Worm (Caenorhabditis elegans) whole organism, L1 larva: ENCODE measurements around the gene hlh-19.

Experiments
- C34B4.2 ChIP-seq: sonication (generic microtip); optimal IDR thresholded peaks from 2 replicates; lab custom pipeline; 2017; ENCODE audit warnings: mild to moderate bottlenecking, missing genetic modification characterization, missing compliant biosample characterization
- F16B12.6 ChIP-seq: fragments of 150-350 bp; optimal IDR thresholded peaks from 2 replicates; lab custom pipeline; 2014; ENCODE audit warnings: missing biosample characterization, missing genetic modification characterization
- aly-2 ChIP-seq: fragments of 150-350 bp; optimal IDR thresholded peaks from 2 replicates; lab custom pipeline; 2014; ENCODE audit warnings: missing biosample characterization, missing genetic modification characterization
- ama-1 ChIP-seq: fragments of 150-350 bp; optimal IDR thresholded peaks from 2 replicates; lab custom pipeline; 2014
- blmp-1 ChIP-seq: fragments of 150-350 bp; optimal IDR thresholded peaks from 2 replicates; lab custom pipeline; 2014; ENCODE audit warnings: missing biosample characterization, missing genetic modification characterization
- ceh-63 ChIP-seq: fragments of 200-800 bp; sonication (Bioruptor generic); optimal IDR thresholded peaks from 2 replicates; lab custom pipeline; 2018; ENCODE audit warnings: mild to moderate bottlenecking, missing genetic modification characterization, missing compliant biosample characterization
- ceh-88 ChIP-seq: fragments of 200-800 bp; sonication (Bioruptor generic); IDR thresholded peaks from 2 replicates; pipeline ENCODE4 v1.3.6; 2022; ENCODE audit warnings: missing genetic modification characterization, missing compliant biosample characterization
- dpl-1 ChIP-seq, 3 experiments: fragments of 150-350 bp in 2 of 3; sonication (generic microtip) in 1 of 3; optimal IDR thresholded peaks; 2 replicates each; lab custom pipeline; 2014 to 2017; ENCODE audit warnings: missing biosample characterization in 3 of 3, missing genetic modification characterization in 3 of 3, missing genetic modification reagents in 3 of 3
- dsc-1 ChIP-seq: sonication (generic microtip); optimal IDR thresholded peaks from 2 replicates; lab custom pipeline; 2016; ENCODE audit warnings: mild to moderate bottlenecking, missing genetic modification characterization, missing compliant biosample characterization
- efl-1 ChIP-seq, 4 experiments: fragments of 150-350 bp; optimal IDR thresholded peaks in 3 of 4; peaks in 1 of 4; 1 replicate in 1 of 4; 2 replicates in 3 of 4; lab custom pipeline; 2014; ENCODE audit warnings: missing biosample characterization in 2 of 4, missing genetic modification characterization in 2 of 4, missing genetic modification reagents in 2 of 4
- efl-3 ChIP-seq: fragments of 200-800 bp; sonication (Bioruptor generic); optimal IDR thresholded peaks from 2 replicates; lab custom pipeline; 2018; ENCODE audit warnings: mild to moderate bottlenecking, missing genetic modification characterization, missing compliant biosample characterization
- egl-13 ChIP-seq: sonication (generic microtip); optimal IDR thresholded peaks from 2 replicates; lab custom pipeline; 2016; ENCODE audit warnings: missing genotype, missing genetic modification reagents, missing genetic modification characterization, missing compliant biosample characterization
- egl-27 ChIP-seq, 2 experiments: fragments of 150-350 bp in 1 of 2; sonication (generic microtip); optimal IDR thresholded peaks; 3 replicates each; lab custom pipeline; 2017 to 2018; ENCODE audit warnings: missing biosample characterization in 2 of 2, missing genetic modification characterization in 2 of 2, missing genetic modification reagents in 2 of 2
- elt-2 ChIP-seq: sonication (generic microtip); optimal IDR thresholded peaks from 2 replicates; lab custom pipeline; 2016; ENCODE audit warnings: missing genetic modification characterization, mild to moderate bottlenecking, inconsistent platforms, missing compliant biosample characterization, missing genetic modification reagents
- elt-3 ChIP-seq, 6 experiments: fragments of 150-350 bp in 1 of 6; sonication (generic microtip); optimal IDR thresholded peaks; 2 replicates each; lab custom pipeline; 2017 to 2018; ENCODE audit warnings: missing biosample characterization in 6 of 6, missing genetic modification characterization in 6 of 6, inconsistent platforms in 1 of 6
- ets-5 ChIP-seq: fragments of 200-800 bp; sonication (Bioruptor generic); IDR thresholded peaks from 2 replicates; pipeline ENCODE4 v1.3.6; 2022; ENCODE audit warnings: missing genetic modification characterization, missing compliant biosample characterization
- fkh-8 ChIP-seq: sonication (generic microtip); optimal IDR thresholded peaks from 2 replicates; lab custom pipeline; 2016; ENCODE audit warnings: mild to moderate bottlenecking, missing genetic modification characterization, missing compliant biosample characterization
- hlh-4 ChIP-seq: sonication (generic microtip); optimal IDR thresholded peaks from 2 replicates; lab custom pipeline; 2016; ENCODE audit warnings: mild to moderate bottlenecking, missing genetic modification characterization, missing compliant biosample characterization
- lin-39 ChIP-seq: fragments of 150-350 bp; optimal IDR thresholded peaks from 2 replicates; lab custom pipeline; 2014; ENCODE audit warnings: missing biosample characterization, missing genetic modification reagents, missing genetic modification characterization
- mab-9 ChIP-seq: fragments of 200-800 bp; sonication (Bioruptor generic); IDR thresholded peaks from 2 replicates; pipeline ENCODE4 v1.3.6; 2022; ENCODE audit warnings: missing genetic modification reagents, missing genetic modification characterization, missing compliant biosample characterization
- mef-2 ChIP-seq: fragments of 150-350 bp; optimal IDR thresholded peaks from 2 replicates; lab custom pipeline; 2014; ENCODE audit warnings: missing biosample characterization, missing genetic modification characterization
- nhr-11 ChIP-seq: fragments of 150-350 bp; optimal IDR thresholded peaks from 2 replicates; lab custom pipeline; 2014; ENCODE audit warnings: missing biosample characterization, missing genetic modification characterization
- nhr-12 ChIP-seq: sonication (generic microtip); optimal IDR thresholded peaks from 2 replicates; lab custom pipeline; 2017; ENCODE audit warnings: missing biosample characterization, missing genetic modification characterization
- nhr-19 ChIP-seq: fragments of 200-800 bp; sonication (Bioruptor generic); conservative IDR thresholded peaks from 2 replicates; pipeline ENCODE4 v1.3.6; 2022; ENCODE audit warnings: missing genetic modification characterization, missing compliant biosample characterization
- nhr-84 ChIP-seq: sonication (generic microtip); optimal IDR thresholded peaks from 2 replicates; lab custom pipeline; 2017; ENCODE audit warnings: missing biosample characterization, missing genetic modification characterization
- nhr-85 ChIP-seq: sonication (generic microtip); peaks from one replicate; lab custom pipeline; 2016; ENCODE audit warnings: missing genetic modification characterization, inconsistent platforms, missing compliant biosample characterization
- nhr-90 ChIP-seq: sonication (generic microtip); optimal IDR thresholded peaks from 2 replicates; lab custom pipeline; 2016; ENCODE audit warnings: mild to moderate bottlenecking, missing genetic modification characterization, missing compliant biosample characterization; ENCODE audit not compliant: poor library complexity
- pag-3 ChIP-seq: sonication (generic microtip); optimal IDR thresholded peaks from 2 replicates; lab custom pipeline; 2017; ENCODE audit warnings: missing genetic modification characterization, mild to moderate bottlenecking, missing compliant biosample characterization, antibody characterized with exemption, borderline replicate concordance; ENCODE audit not compliant: insufficient read depth
- pax-3 ChIP-seq: fragments of 200-800 bp; sonication (Bioruptor generic); optimal IDR thresholded peaks from 2 replicates; lab custom pipeline; 2018; ENCODE audit warnings: mild to moderate bottlenecking, missing genetic modification characterization, moderate library complexity, missing compliant biosample characterization
- pqm-1 ChIP-seq: sonication (generic microtip); optimal IDR thresholded peaks from 3 replicates; lab custom pipeline; 2017; ENCODE audit warnings: missing biosample characterization, missing genetic modification characterization
- rnt-1 ChIP-seq: sonication (generic microtip); optimal IDR thresholded peaks from 2 replicates; lab custom pipeline; 2016; ENCODE audit warnings: mild to moderate bottlenecking, missing genetic modification characterization, moderate library complexity, missing compliant biosample characterization
- snu-23 ChIP-seq: sonication (generic microtip); optimal IDR thresholded peaks from 2 replicates; lab custom pipeline; 2016; ENCODE audit warnings: missing genetic modification characterization, missing compliant biosample characterization
- sptf-1 ChIP-seq: fragments of 150-350 bp; optimal IDR thresholded peaks from 2 replicates; lab custom pipeline; 2014; ENCODE audit warnings: missing biosample characterization, missing genetic modification characterization
- sup-37 ChIP-seq: fragments of 200-800 bp; sonication (Bioruptor generic); optimal IDR thresholded peaks from 2 replicates; lab custom pipeline; 2018; ENCODE audit warnings: mild to moderate bottlenecking, missing genetic modification characterization, missing compliant biosample characterization
- tbx-2 ChIP-seq: sonication (generic microtip); optimal IDR thresholded peaks from 2 replicates; lab custom pipeline; 2016; ENCODE audit warnings: missing genetic modification characterization, missing compliant biosample characterization
- tlp-1 ChIP-seq: fragments of 150-350 bp; optimal IDR thresholded peaks from 2 replicates; lab custom pipeline; 2014; ENCODE audit warnings: missing biosample characterization, missing genetic modification characterization
- unc-30 ChIP-seq: sonication (generic microtip); optimal IDR thresholded peaks from 2 replicates; lab custom pipeline; 2017; ENCODE audit warnings: missing biosample characterization, missing genetic modification characterization
- zag-1 ChIP-seq: fragments of 150-350 bp; optimal IDR thresholded peaks from 2 replicates; lab custom pipeline; 2014; ENCODE audit warnings: missing biosample characterization, missing genetic modification characterization
- ztf-4 ChIP-seq: fragments of 150-350 bp; optimal IDR thresholded peaks from 2 replicates; lab custom pipeline; 2014; ENCODE audit warnings: missing biosample characterization, missing genetic modification characterization

Gene hlh-19

ce11 chrX:528761-529160, 28.3 kb downstream of the hlh-19 start:
- peak; percentile 23 for TF ChIP-seq nhr-85 (tag; lab: Kevin White, UChicago)
- TF ChIP-seq sup-37, result no peak
- TF ChIP-seq nhr-11, result no peak
- TF ChIP-seq, all 84 proteins: peak for 1

ce11 chrX:527663-528062, 29.4 kb downstream of the hlh-19 start:
- no peak for TF ChIP-seq ceh-63 (GFP tag; lab: Kevin White, UChicago)
- TF ChIP-seq pag-3 (tag; lab: Kevin White, UChicago), result no peak
- no peak for TF ChIP-seq ceh-88
- no peak for TF ChIP-seq nhr-19 (GFP tag; lab: Robert Waterston, UW)
- TF ChIP-seq C34B4.2, result no peak
- TF ChIP-seq dpl-1 (GFP tag; optimal IDR thresholded peaks at IDR 0.05; lab: Kevin White, UChicago), result no peak
- no peak for TF ChIP-seq aly-2 (tag; lab: Kevin White, UChicago)
- no peak for TF ChIP-seq snu-23 (GFP tag; lab: Kevin White, UChicago)
- no peak for TF ChIP-seq elt-2
- TF ChIP-seq nhr-12, result no peak
- TF ChIP-seq ztf-4 (tag; lab: Kevin White, UChicago), result no peak
- TF ChIP-seq pax-3 (tag; lab: Kevin White, UChicago), result no peak
- TF ChIP-seq lin-39 (tag; lab: Kevin White, UChicago), result no peak
- TF ChIP-seq F16B12.6 (tag; lab: Kevin White, UChicago), result no peak
- TF ChIP-seq tbx-2 (tag; lab: Kevin White, UChicago), result no peak
- no peak for TF ChIP-seq egl-27 (tag; optimal IDR thresholded peaks at IDR 0.05; lab: Kevin White, UChicago)
- no peak for TF ChIP-seq nhr-84 (tag; lab: Kevin White, UChicago)
- no peak for TF ChIP-seq zag-1
- TF ChIP-seq efl-3 (GFP tag; lab: Kevin White, UChicago), result no peak

ce11 chrX:524498-524897, 32.6 kb downstream of the hlh-19 start:
- TF ChIP-seq egl-13 (tag; lab: Kevin White, UChicago), result no peak
- TF ChIP-seq blmp-1, result no peak

ce11 chrX:520881-521280, 36.2 kb downstream of the hlh-19 start, which contains the start of gene B0310.3:
B0310.3 (minus strand) TSS chrX:520981.
- TF ChIP-seq nhr-90 (no peak), ceh-63 (GFP tag; lab: Kevin White, UChicago) (no peak), hlh-4 (tag; lab: Kevin White, UChicago) (no peak), mef-2 (tag; lab: Kevin White, UChicago) (no peak), nhr-11 (no peak), pag-3 (tag; lab: Kevin White, UChicago) (no peak), tlp-1 (tag; lab: Kevin White, UChicago) (no peak), pqm-1 (tag; lab: Kevin White, UChicago) (no peak), nhr-84 (tag; lab: Kevin White, UChicago) (no peak), snu-23 (GFP tag; lab: Kevin White, UChicago) (no peak), rnt-1 (tag; lab: Kevin White, UChicago) (no peak), ama-1 (lab: Kevin White, UChicago) (no peak)
- TF ChIP-seq, all 84 proteins: peak for 0

- peak; percentile 32 for TF ChIP-seq dsc-1
- peak; percentile 63 for TF ChIP-seq fkh-8
- TF ChIP-seq mab-9 (GFP tag; lab: Robert Waterston, UW), result no peak
Measured at ce11 chrX:514023-514422, 43.1 kb downstream of the hlh-19 start.

ce11 chrX:506848-507247, 50.2 kb downstream of the hlh-19 start, which contains the start of gene B0310.2:
B0310.2 (minus strand) TSS chrX:506948.
- peak; percentile 10 for TF ChIP-seq blmp-1
- TF ChIP-seq ets-5 (GFP tag; lab: Robert Waterston, UW), result no peak
- no peak for TF ChIP-seq efl-1 (optimal IDR thresholded peaks at IDR 0.05; lab: Kevin White, UChicago)
- no peak for TF ChIP-seq efl-1 (GFP tag; optimal IDR thresholded peaks at IDR 0.05 in 1 of 2; lab: Kevin White, UChicago)
- TF ChIP-seq nhr-85 (tag; lab: Kevin White, UChicago), result peak; percentile 48
- peak in 1 of 6 experiments; percentile 28 for TF ChIP-seq elt-3 (tag; optimal IDR thresholded peaks at IDR 0.05; lab: Kevin White, UChicago)
- TF ChIP-seq sptf-1 (tag; lab: Kevin White, UChicago), result no peak
- no peak for TF ChIP-seq unc-30 (tag; lab: Kevin White, UChicago)
- TF ChIP-seq, all 84 proteins: peak for 3
